Fruit fly (Drosophila melanogaster): ENCODE measurements around the gene mei-41.

The mei-41 gene

DNA sequence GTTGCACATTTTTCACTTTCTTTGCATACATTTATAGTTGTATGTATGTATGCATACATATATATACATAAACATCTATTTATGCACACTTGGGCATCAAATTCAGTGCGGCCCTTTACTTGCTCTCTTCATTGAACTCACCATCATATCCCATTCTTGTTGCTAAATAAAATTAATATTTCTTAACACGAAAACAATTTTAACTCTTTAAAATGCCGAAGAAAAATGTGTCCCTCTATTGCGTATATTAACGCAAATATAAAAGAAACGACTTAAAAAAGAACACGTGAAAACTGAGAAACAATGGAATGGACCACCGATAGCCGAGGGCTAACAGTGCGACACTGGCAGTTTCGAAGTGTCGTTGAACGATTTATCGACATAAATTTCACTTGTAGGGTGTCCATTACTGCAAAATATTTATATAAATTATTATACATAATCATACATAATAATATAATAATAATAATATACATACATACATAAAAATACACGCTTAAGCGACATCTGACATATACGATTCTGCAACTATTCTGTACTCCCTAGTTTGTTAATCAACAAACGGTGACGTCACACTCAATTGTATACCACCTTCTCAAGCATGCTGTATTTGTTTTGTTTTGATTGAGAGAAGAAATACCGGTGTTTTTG, 32.7 kb upstream of the mei-41 start, which contains the start of the genes U2af50 and PIG-Q (continued):
- no peak; the same call in 1 of the 2 replicates for TF ChIP-seq CG4730 (GFP tag; IDR thresholded peaks at IDR 0.05)
- no peak for TF ChIP-seq crc (GFP tag; optimal IDR thresholded peaks at IDR 0.05)
- peak; percentile 43 for TF ChIP-seq tx (GFP tag; optimal IDR thresholded peaks at IDR 0.05)
- TF ChIP-seq Sox102F (GFP tag; optimal IDR thresholded peaks at IDR 0.05): peak; percentile 95
- peak; percentile 91 for TF ChIP-seq Fer1 (GFP tag; optimal IDR thresholded peaks at IDR 0.05)
- no peak; the same call in 1 of the 2 replicates for TF ChIP-seq Oaz (GFP tag; IDR thresholded peaks at IDR 0.05)
- no peak; the same call in none of the 3 replicates for TF ChIP-seq ci (GFP tag; IDR thresholded peaks at IDR 0.05)
- peak; percentile 85 for TF ChIP-seq wdn (GFP tag; IDR thresholded peaks at IDR 0.05)
- TF ChIP-seq Six4 (GFP tag; optimal IDR thresholded peaks at IDR 0.05): peak; percentile 89
- no peak for TF ChIP-seq NC2α (GFP tag; optimal IDR thresholded peaks at IDR 0.05)
- peak; percentile 73 for TF ChIP-seq CG12104 (GFP tag; optimal IDR thresholded peaks at IDR 0.05)
- TF ChIP-seq gce (GFP tag; IDR thresholded peaks at IDR 0.05): no peak; the same call in 2 of the 3 replicates
- TF ChIP-seq wor (GFP tag; IDR thresholded peaks at IDR 0.05): peak; percentile 83; the same call in 1 of the 2 replicates
- TF ChIP-seq CG32532 (GFP tag; IDR thresholded peaks at IDR 0.05): peak; percentile 94
- TF ChIP-seq CG34224 (GFP tag; IDR thresholded peaks at IDR 0.05; ENCODE audit: partially characterized antibody): no peak
- TF ChIP-seq Eip74EF (GFP tag; optimal IDR thresholded peaks at IDR 0.05): no peak
- no peak for TF ChIP-seq z (GFP tag; IDR thresholded peaks at IDR 0.05)
- TF ChIP-seq CG7928 (GFP tag; optimal IDR thresholded peaks at IDR 0.05): peak; percentile 68
- peak; percentile 28 for TF ChIP-seq Sry-δ (GFP tag; optimal IDR thresholded peaks at IDR 0.05)
- no peak for TF ChIP-seq fd64A (GFP tag; optimal IDR thresholded peaks at IDR 0.05)
- TF ChIP-seq org-1 (GFP tag; optimal IDR thresholded peaks at IDR 0.05): peak; percentile 84
- TF ChIP-seq Elba2 (GFP tag; optimal IDR thresholded peaks at IDR 0.05): peak; percentile 30
- peak; percentile 92 for TF ChIP-seq CG10979 (tag; optimal IDR thresholded peaks at IDR 0.05)
- TF ChIP-seq CG31365 (tag; optimal IDR thresholded peaks at IDR 0.05): no peak
- peak; percentile 87 for TF ChIP-seq CG10267 (tag; optimal IDR thresholded peaks at IDR 0.05)
- TF ChIP-seq CG10431 (GFP tag; optimal IDR thresholded peaks at IDR 0.05): peak; percentile 63
- peak; percentile 78 for TF ChIP-seq nom (GFP tag; optimal IDR thresholded peaks at IDR 0.05)
- no peak for TF ChIP-seq ftz-f1 (GFP tag; optimal IDR thresholded peaks at IDR 0.05)
- peak; percentile 95 for TF ChIP-seq CG12659 (GFP tag; optimal IDR thresholded peaks at IDR 0.05)
- no peak for TF ChIP-seq ato (GFP tag; IDR thresholded peaks at IDR 0.05; ENCODE audit: partially characterized antibody)
- TF ChIP-seq Lhr (GFP tag; optimal IDR thresholded peaks at IDR 0.05): peak; percentile 67
- peak; percentile 94 for TF ChIP-seq Fer3 (tag; optimal IDR thresholded peaks at IDR 0.05)
- TF ChIP-seq fd96Cb (tag; optimal IDR thresholded peaks at IDR 0.05): peak; percentile 95
- TF ChIP-seq CG15073 (GFP tag; optimal IDR thresholded peaks at IDR 0.05): peak; percentile 41
- TF ChIP-seq Dip3 (GFP tag; optimal IDR thresholded peaks at IDR 0.05): no peak
- TF ChIP-seq CG1792 (GFP tag; optimal IDR thresholded peaks at IDR 0.05): peak; percentile 2
- peak; percentile 96 for TF ChIP-seq CG12391 (tag; optimal IDR thresholded peaks at IDR 0.05)
- TF ChIP-seq gsb-n (tag; optimal IDR thresholded peaks at IDR 0.05): no peak
- TF ChIP-seq Lim3 (GFP tag; IDR thresholded peaks at IDR 0.05): no peak; the same call in 1 of the 2 replicates
- TF ChIP-seq sob (GFP tag; IDR thresholded peaks at IDR 0.05): peak; percentile 94
- TF ChIP-seq caup (GFP tag; optimal IDR thresholded peaks at IDR 0.05; ENCODE audit: severe bottlenecking): peak; percentile 89
- TF ChIP-seq CG12299 (tag; optimal IDR thresholded peaks at IDR 0.05): peak; percentile 87
- TF ChIP-seq BEAF-32 (GFP tag; optimal IDR thresholded peaks at IDR 0.05): peak; percentile 63
- TF ChIP-seq MBD-R2 (GFP tag; IDR thresholded peaks at IDR 0.05): peak; percentile 88
- peak; percentile 95 for TF ChIP-seq CG17829 (tag; optimal IDR thresholded peaks at IDR 0.05)
- peak; percentile 76 for TF ChIP-seq Mad (GFP tag; optimal IDR thresholded peaks at IDR 0.05)
- TF ChIP-seq HLH4C (GFP tag; IDR thresholded peaks at IDR 0.05; ENCODE audit: partially characterized antibody): peak; percentile 42; the same call in 1 of the 3 replicates
- TF ChIP-seq CG10366 (GFP tag; IDR thresholded peaks at IDR 0.05): no peak; the same call in 1 of the 2 replicates
- TF ChIP-seq CG10565 (GFP tag; optimal IDR thresholded peaks at IDR 0.05): peak; percentile 47

All from whole organism, embryonic.